Worm (Caenorhabditis elegans) whole organism, L3 larva: ENCODE data around the gene kup-1.
"Not testable (repeated sequence)": the region's sequence is repeated elsewhere in the genome, so short reads cannot be mapped to it uniquely, and the experiment has no call there.

Source experiments
- R02D3.7 ChIP-seq: fragments of 150-350 bp; optimal IDR thresholded peaks from 2 replicates; lab custom pipeline; 2014; ENCODE audit warnings: missing biosample characterization, missing genetic modification characterization
- ZK546.5 ChIP-seq: sonication (generic microtip); optimal IDR thresholded peaks from 2 replicates; lab custom pipeline; 2017; ENCODE audit warnings: missing biosample characterization, missing genetic modification characterization
- aly-2 ChIP-seq: fragments of 150-350 bp; optimal IDR thresholded peaks from 2 replicates; lab custom pipeline; 2014; ENCODE audit warnings: missing biosample characterization, missing genetic modification characterization
- ama-1 ChIP-seq: fragments of 150-350 bp; optimal IDR thresholded peaks from 2 replicates; lab custom pipeline; 2018
- ceh-16 ChIP-seq: sonication (generic microtip); optimal IDR thresholded peaks from 2 replicates; lab custom pipeline; 2017; ENCODE audit warnings: missing biosample characterization, missing genetic modification characterization
- egl-5 ChIP-seq: fragments of 150-350 bp; optimal IDR thresholded peaks from 2 replicates; lab custom pipeline; 2017; ENCODE audit warnings: missing biosample characterization, missing genetic modification reagents, missing genetic modification characterization, inconsistent platforms
- elt-2 ChIP-seq: sonication (generic microtip); optimal IDR thresholded peaks from 2 replicates; lab custom pipeline; 2016; ENCODE audit warnings: missing genetic modification reagents, mild to moderate bottlenecking, missing genetic modification characterization, missing compliant biosample characterization
- elt-3 ChIP-seq, 3 experiments: fragments of 150-350 bp in 1 of 3; sonication (generic microtip) in 2 of 3; optimal IDR thresholded peaks; 2 replicates in 2 of 3; 4 replicates in 1 of 3; lab custom pipeline; 2014 to 2017; ENCODE audit warnings: missing biosample characterization in 3 of 3, missing genetic modification characterization in 3 of 3
- fkh-10 ChIP-seq: sonication (generic microtip); optimal IDR thresholded peaks from 2 replicates; lab custom pipeline; 2017; ENCODE audit warnings: missing biosample characterization, missing genetic modification reagents, missing genetic modification characterization
- fos-1 ChIP-seq: fragments of 150-350 bp; optimal IDR thresholded peaks from 2 replicates; lab custom pipeline; 2014; ENCODE audit warnings: missing biosample characterization, missing genetic modification characterization
- hmg-11 ChIP-seq: sonication (generic microtip); optimal IDR thresholded peaks from 2 replicates; lab custom pipeline; 2016; ENCODE audit warnings: missing genetic modification characterization, missing compliant biosample characterization
- lin-15B ChIP-seq: fragments of 150-350 bp; optimal IDR thresholded peaks from 2 replicates; lab custom pipeline; 2014; ENCODE audit warnings: missing biosample characterization, missing genetic modification characterization
- lin-39 ChIP-seq: fragments of 150-350 bp; optimal IDR thresholded peaks from 2 replicates; lab custom pipeline; 2018; ENCODE audit warnings: missing biosample characterization, missing genetic modification reagents, missing genetic modification characterization
- lsy-12 ChIP-seq: sonication (generic microtip); optimal IDR thresholded peaks from 2 replicates; lab custom pipeline; 2016; ENCODE audit warnings: mild to moderate bottlenecking, missing genetic modification characterization, missing compliant biosample characterization
- mml-1 ChIP-seq: fragments of 150-350 bp; sonication (generic microtip); optimal IDR thresholded peaks from 3 replicates; lab custom pipeline; 2014; ENCODE audit warnings: missing biosample characterization, missing genetic modification characterization
- nfya-1 ChIP-seq: sonication (generic microtip); optimal IDR thresholded peaks from 2 replicates; lab custom pipeline; 2017; ENCODE audit warnings: missing genetic modification characterization, mild to moderate bottlenecking, missing compliant biosample characterization, antibody characterized with exemption, moderate library complexity; ENCODE audit not compliant: insufficient read depth
- nhr-11 ChIP-seq: fragments of 150-350 bp; optimal IDR thresholded peaks from 2 replicates; lab custom pipeline; 2014; ENCODE audit warnings: missing biosample characterization, missing genetic modification characterization
- nhr-23 ChIP-seq: fragments of 150-350 bp; optimal IDR thresholded peaks from 2 replicates; lab custom pipeline; 2014; ENCODE audit warnings: missing biosample characterization, missing genetic modification reagents, missing genetic modification characterization
- nhr-28 ChIP-seq: fragments of 150-350 bp; optimal IDR thresholded peaks from 2 replicates; lab custom pipeline; 2014; ENCODE audit warnings: missing biosample characterization, missing genetic modification characterization
- pha-4 ChIP-seq: fragments of 150-350 bp; optimal IDR thresholded peaks from 2 replicates; lab custom pipeline; 2014; ENCODE audit warnings: missing biosample characterization, missing genetic modification reagents, missing genetic modification characterization
- pqm-1 ChIP-seq: fragments of 150-350 bp; optimal IDR thresholded peaks from 2 replicates; lab custom pipeline; 2017; ENCODE audit warnings: missing biosample characterization, missing genetic modification characterization, inconsistent platforms
- snpc-4 ChIP-seq: fragments of 150-350 bp; optimal IDR thresholded peaks from 2 replicates; lab custom pipeline; 2014; ENCODE audit warnings: missing biosample characterization, missing genetic modification characterization
- unc-62 ChIP-seq: fragments of 150-350 bp; sonication (generic microtip); optimal IDR thresholded peaks from 4 replicates; lab custom pipeline; 2014; ENCODE audit warnings: missing biosample characterization, missing genetic modification reagents, missing genetic modification characterization
- zag-1 ChIP-seq: fragments of 150-350 bp; optimal IDR thresholded peaks from 2 replicates; lab custom pipeline; 2014; ENCODE audit warnings: missing biosample characterization, missing genetic modification characterization

The kup-1 gene

ce11 chrV:12026878-12027477, 13.7 kb downstream of the kup-1 start:
- TF ChIP-seq hmg-11 = peak; percentile 21
- TF ChIP-seq unc-62 = no peak
- peak; percentile 24 for TF ChIP-seq snpc-4 (tag; lab: Kevin White, UChicago)
- no peak for TF ChIP-seq nhr-23 (tag; lab: Kevin White, UChicago)
- TF ChIP-seq lin-39 (tag; lab: Kevin White, UChicago) = peak; percentile 74
- peak; percentile 8 for TF ChIP-seq lin-15B (tag; lab: Kevin White, UChicago)
- TF ChIP-seq nfya-1 (tag; lab: Kevin White, UChicago) = peak; percentile 75
- peak; percentile 84 for TF ChIP-seq fkh-10 (GFP tag; lab: Kevin White, UChicago)
- TF ChIP-seq, all 47 proteins: peak for 6

ce11 chrV:12025683-12026082, 15.0 kb downstream of the kup-1 start:
- TF ChIP-seq fkh-10 (GFP tag; lab: Kevin White, UChicago) = peak; percentile 97
- TF ChIP-seq pqm-1 (tag; lab: Kevin White, UChicago) = no peak
- peak; percentile 36 for TF ChIP-seq egl-5 (tag; lab: Kevin White, UChicago)
- TF ChIP-seq nfya-1 (tag; lab: Kevin White, UChicago) = peak; percentile 45
- TF ChIP-seq lsy-12 (tag; lab: Kevin White, UChicago) = no peak

ce11 chrV:12024273-12024672, 16.4 kb downstream of the kup-1 start:
- peak; percentile 12 for TF ChIP-seq snpc-4 (tag; lab: Kevin White, UChicago)
- TF ChIP-seq nfya-1 (tag; lab: Kevin White, UChicago) = peak; percentile 51
- no peak for TF ChIP-seq ama-1 (lab: Kevin White, UChicago)
- no peak for TF ChIP-seq nhr-11 (tag; lab: Kevin White, UChicago)
- TF ChIP-seq nhr-28 (tag; lab: Kevin White, UChicago) = no peak
- peak; percentile 39 for TF ChIP-seq fkh-10 (GFP tag; lab: Kevin White, UChicago)
- peak; percentile 17 for TF ChIP-seq egl-5 (tag; lab: Kevin White, UChicago)
- TF ChIP-seq hmg-11 = peak; percentile 63
- no peak for TF ChIP-seq unc-62
- TF ChIP-seq pha-4 (tag; lab: Kevin White, UChicago) = no peak
- peak; percentile 76 for TF ChIP-seq lin-39 (tag; lab: Kevin White, UChicago)

ce11 chrV:12020940-12021339, 19.7 kb downstream of the kup-1 start:
- TF ChIP-seq elt-2 (peak; percentile 39), pqm-1 (tag; lab: Kevin White, UChicago) (peak; percentile 70), fos-1 (tag; lab: Kevin White, UChicago) (no peak)

- TF ChIP-seq R02D3.7 (tag; lab: Kevin White, UChicago); snpc-4 (tag; lab: Kevin White, UChicago); hmg-11: not testable (repeated sequence)
These were observed 20.6 kb downstream of the kup-1 start, which contains the start of gene F10C2.3 for ce11 chrV:12020026-12020425. F10C2.3 (plus strand) TSS chrV:12020326.

ce11 chrV:12013298-12013697, 27.4 kb downstream of the kup-1 start, which contains the start of gene add-2:
add-2 (minus strand) TSS chrV:12013406.
- TF ChIP-seq pha-4 (tag; lab: Kevin White, UChicago) = peak; percentile 65
- TF ChIP-seq aly-2 (tag; lab: Kevin White, UChicago) = no peak
- peak; percentile 50 for TF ChIP-seq pqm-1 (tag; lab: Kevin White, UChicago)
- peak; percentile 52 for TF ChIP-seq elt-2
- TF ChIP-seq, all 47 proteins: peak for 3

- TF ChIP-seq nhr-28 (tag; lab: Kevin White, UChicago) (no peak), mml-1 (no peak), elt-2 (peak; percentile 0), elt-3 (tag; optimal IDR thresholded peaks at IDR 0.05; lab: Kevin White, UChicago) (peak in 1 of 3 experiments; percentile 16), zag-1 (tag; lab: Kevin White, UChicago) (no peak), lin-39 (tag; lab: Kevin White, UChicago) (no peak), nhr-11 (tag; lab: Kevin White, UChicago) (no peak)
These were observed 29.0 kb downstream of the kup-1 start for ce11 chrV:12011686-12012085.

ce11 chrV:12006495-12006894, 34.2 kb downstream of the kup-1 start, which contains the start of gene F57F5.3:
F57F5.3 (minus strand) TSS chrV:12006595.
- TF ChIP-seq ZK546.5 (no peak), nhr-28 (tag; lab: Kevin White, UChicago) (no peak), snpc-4 (tag; lab: Kevin White, UChicago) (no peak), ceh-16 (tag; lab: Kevin White, UChicago) (no peak)
- TF ChIP-seq, all 47 proteins: peak for 0
